Fruit fly (Drosophila melanogaster): Measurements from ENCODE around the gene Gdap1.

The Gdap1 gene

dm6 chr3L:5184860-5185639 is 43.3 kb downstream of the Gdap1 start (continued):
- no peak for TF ChIP-seq CG2116 (GFP tag; optimal IDR thresholded peaks at IDR 0.05)
- no peak for TF ChIP-seq Fer2 (tag; optimal IDR thresholded peaks at IDR 0.05)
- peak in 1 of 3 experiments; percentile 27 for TF ChIP-seq Stat92E (GFP tag; optimal IDR thresholded peaks at IDR 0.05)
- TF ChIP-seq kah (GFP tag; optimal IDR thresholded peaks at IDR 0.05) = no peak
- peak; percentile 24 for TF ChIP-seq chn (GFP tag; optimal IDR thresholded peaks at IDR 0.05)
- peak; percentile 48 for TF ChIP-seq zfh2 (GFP tag; optimal IDR thresholded peaks at IDR 0.05)
- TF ChIP-seq Xbp1 (GFP tag; optimal IDR thresholded peaks at IDR 0.05) = peak; percentile 55
- TF ChIP-seq run (tag; optimal IDR thresholded peaks at IDR 0.05) = no peak
- no peak for TF ChIP-seq gro (GFP tag; optimal IDR thresholded peaks at IDR 0.05)
- TF ChIP-seq pros (GFP tag; optimal IDR thresholded peaks at IDR 0.05) = peak; percentile 92
- TF ChIP-seq Gsc (GFP tag; IDR thresholded peaks at IDR 0.05) = no peak
- TF ChIP-seq CG4424 (GFP tag; optimal IDR thresholded peaks at IDR 0.05) = peak; percentile 48
- TF ChIP-seq CG1529 (GFP tag; optimal IDR thresholded peaks at IDR 0.05) = peak; percentile 23
- TF ChIP-seq CG10147 (GFP tag; optimal IDR thresholded peaks at IDR 0.05) = peak; percentile 8
- no peak for TF ChIP-seq Opbp (GFP tag; IDR thresholded peaks at IDR 0.05; ENCODE audit: partially characterized antibody)
- no peak for TF ChIP-seq wor (GFP tag; IDR thresholded peaks at IDR 0.05)
- peak; percentile 7 for TF ChIP-seq CG14710 (tag; optimal IDR thresholded peaks at IDR 0.05)
- TF ChIP-seq ap (GFP tag; IDR thresholded peaks at IDR 0.05) = no peak
- peak; percentile 57 for TF ChIP-seq CG2712 (tag; optimal IDR thresholded peaks at IDR 0.05)
- TF ChIP-seq ssp (GFP tag; IDR thresholded peaks at IDR 0.05) = no peak
- TF ChIP-seq tx (GFP tag; optimal IDR thresholded peaks at IDR 0.05) = no peak
- TF ChIP-seq Asciz (GFP tag; optimal IDR thresholded peaks at IDR 0.05) = no peak
- TF ChIP-seq TFAM (GFP tag; optimal IDR thresholded peaks at IDR 0.05) = no peak
- no peak for TF ChIP-seq CG1233 (GFP tag; optimal IDR thresholded peaks at IDR 0.05)
- no peak for TF ChIP-seq CG16813 (GFP tag; IDR thresholded peaks at IDR 0.05; ENCODE audit: partially characterized antibody)
- TF ChIP-seq pnt (GFP tag; optimal IDR thresholded peaks at IDR 0.05) = peak; percentile 29
- TF ChIP-seq CG17829 (tag; optimal IDR thresholded peaks at IDR 0.05) = no peak
- peak; percentile 33; the same call in 1 of the 2 replicates for TF ChIP-seq ttk (GFP tag; IDR thresholded peaks at IDR 0.05)
- peak; percentile 47 for TF ChIP-seq CG17359 (tag; optimal IDR thresholded peaks at IDR 0.05)
- peak; percentile 64 for TF ChIP-seq gcm (GFP tag; optimal IDR thresholded peaks at IDR 0.05)
- TF ChIP-seq tio (GFP tag; optimal IDR thresholded peaks at IDR 0.05) = peak; percentile 74
- TF ChIP-seq CG8281 (tag; optimal IDR thresholded peaks at IDR 0.05) = no peak
- TF ChIP-seq Sry-δ (GFP tag; optimal IDR thresholded peaks at IDR 0.05) = no peak
- TF ChIP-seq Six4 (GFP tag; optimal IDR thresholded peaks at IDR 0.05) = no peak
- TF ChIP-seq org-1 (GFP tag; optimal IDR thresholded peaks at IDR 0.05) = peak; percentile 41
- no peak for TF ChIP-seq sens-2 (GFP tag; IDR thresholded peaks at IDR 0.05)
- peak; percentile 46 for TF ChIP-seq zf30C (GFP tag; optimal IDR thresholded peaks at IDR 0.05)
- TF ChIP-seq CG8359 (GFP tag; optimal IDR thresholded peaks at IDR 0.05; ENCODE audit: borderline replicate concordance) = peak; percentile 22
- no peak for TF ChIP-seq stwl (tag; optimal IDR thresholded peaks at IDR 0.05)
- peak; percentile 64 to 68 for TF ChIP-seq dpn (GFP tag; optimal IDR thresholded peaks at IDR 0.05)
- TF ChIP-seq hb (GFP tag; IDR thresholded peaks at IDR 0.05; ENCODE audit: partially characterized antibody) = no peak
- TF ChIP-seq CG5245 (GFP tag; optimal IDR thresholded peaks at IDR 0.05) = peak; percentile 21
- TF ChIP-seq CG15601 (tag; optimal IDR thresholded peaks at IDR 0.05) = no peak
- no peak; the same call in 1 of the 2 replicates for TF ChIP-seq ranshi (GFP tag; IDR thresholded peaks at IDR 0.05)
- peak; percentile 71 for TF ChIP-seq Meics (GFP tag; optimal IDR thresholded peaks at IDR 0.05)
- TF ChIP-seq crp (GFP tag; optimal IDR thresholded peaks at IDR 0.05) = no peak
- TF ChIP-seq danr (GFP tag; IDR thresholded peaks at IDR 0.05) = no peak
- peak; percentile 53; the same call in 1 of the 2 replicates for TF ChIP-seq al (GFP tag; IDR thresholded peaks at IDR 0.05)
- TF ChIP-seq Rfx (GFP tag; IDR thresholded peaks at IDR 0.05) = peak; percentile 39

Measured in whole organism, embryonic.